Worm (Caenorhabditis elegans): ENCODE measurements around the gene aakg-1.
A peak's percentile ranks its signal among the peaks of the same experiment; 100 is the strongest.

The aakg-1 gene

DNA sequence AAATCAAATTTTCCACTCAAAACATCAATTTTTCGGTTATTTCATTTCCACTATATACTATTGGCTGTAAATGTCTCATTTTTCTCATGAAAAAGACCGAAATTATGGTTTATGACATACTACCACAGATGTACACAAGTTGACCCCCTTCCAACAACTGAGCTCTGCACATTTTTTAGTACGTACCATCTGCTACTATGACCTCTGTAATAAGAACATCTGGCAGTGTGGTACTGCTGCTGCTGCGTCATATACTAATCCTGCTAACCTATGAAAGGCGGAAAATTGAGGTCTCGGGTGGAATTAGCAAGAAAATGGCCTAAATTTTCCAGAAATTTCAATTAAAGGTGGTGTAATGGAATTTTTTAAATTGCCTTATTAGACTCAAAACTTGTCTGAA lies 36.2 kb upstream of the aakg-1 start:
- TF ChIP-seq ztf-11 (tag; optimal IDR thresholded peaks at IDR 0.05), result no peak
- TF ChIP-seq elt-1 (tag; optimal IDR thresholded peaks at IDR 0.05), result no peak
- no peak for TF ChIP-seq egl-27 (tag; optimal IDR thresholded peaks at IDR 0.05)
- TF ChIP-seq lin-39 (tag; optimal IDR thresholded peaks at IDR 0.05), result no peak
- no peak for TF ChIP-seq fkh-10 (GFP tag; optimal IDR thresholded peaks at IDR 0.05)
- TF ChIP-seq mdl-1 (tag; optimal IDR thresholded peaks at IDR 0.05), result no peak
- TF ChIP-seq elt-3 (tag; optimal IDR thresholded peaks at IDR 0.05), result no peak
- TF ChIP-seq unc-62 (GFP tag; optimal IDR thresholded peaks at IDR 0.05), result no peak
- no peak for TF ChIP-seq nfya-1 (tag; optimal IDR thresholded peaks at IDR 0.05; ENCODE audit: insufficient read depth)
- no peak for TF ChIP-seq tbx-2 (tag; optimal IDR thresholded peaks at IDR 0.05)
- TF ChIP-seq snpc-4 (tag; optimal IDR thresholded peaks at IDR 0.05), result no peak
- TF ChIP-seq aly-2 (tag; optimal IDR thresholded peaks at IDR 0.05), result no peak
- TF ChIP-seq ama-1 (optimal IDR thresholded peaks at IDR 0.05), result no peak
- no peak for TF ChIP-seq nhr-67 (tag; optimal IDR thresholded peaks at IDR 0.05)
- TF ChIP-seq fos-1 (tag; optimal IDR thresholded peaks at IDR 0.05), result no peak

DNA sequence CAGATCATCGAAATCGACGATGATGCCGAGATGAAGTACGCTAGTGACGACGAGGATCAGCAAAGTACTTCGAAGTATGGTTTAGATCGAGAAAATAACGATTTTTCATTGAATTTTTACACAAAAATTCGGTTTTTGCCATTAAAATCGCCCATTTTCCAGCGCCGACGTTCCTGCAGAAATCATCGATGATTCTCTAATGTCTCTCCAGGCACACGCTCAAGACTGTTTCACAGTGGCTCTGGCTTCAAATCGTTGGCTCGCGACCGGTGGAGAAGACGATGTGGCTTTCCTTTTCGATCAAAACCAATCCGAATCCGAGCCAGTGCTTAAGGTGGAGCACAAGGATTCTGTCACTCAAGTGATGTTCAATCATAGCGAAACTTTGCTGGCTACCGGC lies 34.2 kb upstream of the aakg-1 start:
- TF ChIP-seq hmg-11 (tag; optimal IDR thresholded peaks at IDR 0.05), result no peak
- TF ChIP-seq nhr-77 (tag; optimal IDR thresholded peaks at IDR 0.05), result no peak
- TF ChIP-seq ama-1 (optimal IDR thresholded peaks at IDR 0.05), result peak; percentile 69

DNA sequence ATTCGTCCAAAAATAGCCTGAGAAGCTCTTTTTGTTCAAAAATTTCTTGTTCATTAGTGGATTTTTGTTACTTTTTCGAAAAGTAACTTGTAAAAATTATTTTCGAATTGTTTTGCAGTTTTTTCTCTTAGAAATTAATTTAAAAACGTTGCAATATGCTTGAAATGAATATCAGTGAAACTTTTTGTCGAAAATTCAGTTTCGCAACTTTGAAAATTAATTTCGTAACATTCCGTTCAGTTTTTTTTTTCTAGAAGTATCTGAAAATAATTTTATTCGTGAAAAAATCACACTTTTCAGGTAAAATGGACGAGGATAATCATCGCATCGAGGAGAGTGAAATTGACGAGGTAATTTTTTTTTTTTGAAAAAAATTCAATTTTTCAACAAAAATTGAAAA lies 33.8 kb upstream of the aakg-1 start, which contains the start of gene Y111B2A.12:
Y111B2A.12 (plus strand) TSS at position 301 of the 400 bp plus-strand sequence.
- TF ChIP-seq tbx-2 (tag; optimal IDR thresholded peaks at IDR 0.05), result no peak
- TF ChIP-seq daf-12 (tag; optimal IDR thresholded peaks at IDR 0.05), result no peak

DNA sequence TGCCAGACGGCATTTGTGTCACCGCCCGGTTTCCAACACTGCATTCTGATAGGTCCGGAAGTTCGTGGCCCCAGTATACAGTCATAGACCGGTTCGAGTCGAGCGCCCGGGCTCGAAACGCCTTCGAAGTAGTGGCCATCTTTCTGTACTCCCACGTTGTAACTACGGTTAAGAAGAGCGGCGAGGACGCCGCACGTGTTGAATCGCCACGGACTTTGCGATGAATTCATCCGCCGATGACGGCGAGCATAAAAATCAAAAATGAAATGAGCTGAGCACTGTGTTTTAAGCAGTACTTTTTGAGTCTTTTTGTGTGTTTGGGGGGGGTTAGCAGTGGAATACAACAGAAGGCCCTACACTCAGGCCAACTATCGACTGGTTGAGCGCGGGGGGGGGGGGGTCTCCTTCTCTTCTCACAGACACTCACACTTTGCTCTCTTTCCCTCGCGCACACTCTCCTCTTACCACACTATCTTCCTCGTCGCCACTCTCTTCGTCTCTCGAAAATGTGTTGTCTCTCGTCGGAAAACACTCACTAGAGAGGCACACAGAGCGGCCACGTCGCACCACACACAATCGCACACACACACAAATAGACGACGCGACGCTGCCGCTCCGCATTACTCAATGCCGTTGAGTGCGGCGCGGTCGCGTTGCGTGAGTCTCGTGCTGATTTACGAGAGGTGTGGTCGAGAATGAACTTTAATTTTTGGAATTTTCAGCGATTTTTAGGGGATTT lies 33.2 kb upstream of the aakg-1 start, which contains the start of gene epc-1:
epc-1 (minus strand) TSS at position 367 of the 739 bp plus-strand sequence.
- TF ChIP-seq zag-1 (tag; optimal IDR thresholded peaks at IDR 0.05), result peak; percentile 1
- TF ChIP-seq elt-1 (tag; optimal IDR thresholded peaks at IDR 0.05), result peak; percentile 70
- peak; percentile 91 for TF ChIP-seq lin-39 (tag; optimal IDR thresholded peaks at IDR 0.05)
- TF ChIP-seq R02D3.7 (tag; optimal IDR thresholded peaks at IDR 0.05), result peak; percentile 68
- no peak for TF ChIP-seq unc-39 (tag; optimal IDR thresholded peaks at IDR 0.05)
- no peak for TF ChIP-seq nhr-12 (tag; optimal IDR thresholded peaks at IDR 0.05)
- peak; percentile 63 for TF ChIP-seq fkh-10 (GFP tag; optimal IDR thresholded peaks at IDR 0.05)
- peak; percentile 82 for TF ChIP-seq skn-1 (tag; optimal IDR thresholded peaks at IDR 0.05)
- TF ChIP-seq jun-1 (tag; optimal IDR thresholded peaks at IDR 0.05), result peak; percentile 95
- TF ChIP-seq ceh-9 (tag; optimal IDR thresholded peaks at IDR 0.05), result no peak
- peak; percentile 54 for TF ChIP-seq egl-5 (tag; optimal IDR thresholded peaks at IDR 0.05)
- peak; percentile 90 for TF ChIP-seq pha-4 (tag; optimal IDR thresholded peaks at IDR 0.05)
- TF ChIP-seq ztf-4 (tag; optimal IDR thresholded peaks at IDR 0.05), result peak; percentile 82
- TF ChIP-seq nhr-77 (tag; optimal IDR thresholded peaks at IDR 0.05), result no peak
- TF ChIP-seq nhr-237 (tag; optimal IDR thresholded peaks at IDR 0.05), result no peak
- no peak for TF ChIP-seq fkh-2 (tag; optimal IDR thresholded peaks at IDR 0.05)
- no peak for TF ChIP-seq eor-1 (tag; optimal IDR thresholded peaks at IDR 0.05)
- peak; percentile 36 for TF ChIP-seq unc-62 (GFP tag; optimal IDR thresholded peaks at IDR 0.05)
- TF ChIP-seq ztf-11 (tag; optimal IDR thresholded peaks at IDR 0.05), result no peak
- peak; percentile 21 for TF ChIP-seq nhr-11 (tag; optimal IDR thresholded peaks at IDR 0.05)
- TF ChIP-seq ceh-82 (tag; optimal IDR thresholded peaks at IDR 0.05), result peak; percentile 83
- TF ChIP-seq lsy-12 (tag; optimal IDR thresholded peaks at IDR 0.05), result peak; percentile 93
- TF ChIP-seq ama-1 (optimal IDR thresholded peaks at IDR 0.05), result peak; percentile 93
- TF ChIP-seq aly-2 (tag; optimal IDR thresholded peaks at IDR 0.05), result no peak
- peak; percentile 88 for TF ChIP-seq lin-15B (tag; optimal IDR thresholded peaks at IDR 0.05)
- TF ChIP-seq tbx-2 (tag; optimal IDR thresholded peaks at IDR 0.05), result peak; percentile 76
- TF ChIP-seq snpc-4 (tag; optimal IDR thresholded peaks at IDR 0.05), result peak; percentile 46
- peak; percentile 80 for TF ChIP-seq mdl-1 (tag; optimal IDR thresholded peaks at IDR 0.05)
- TF ChIP-seq elt-2 (tag; optimal IDR thresholded peaks at IDR 0.05), result peak; percentile 83
- no peak for TF ChIP-seq daf-12 (tag; optimal IDR thresholded peaks at IDR 0.05)
- TF ChIP-seq nhr-23 (tag; optimal IDR thresholded peaks at IDR 0.05), result peak; percentile 94
- TF ChIP-seq hmg-11 (tag; optimal IDR thresholded peaks at IDR 0.05), result peak; percentile 96
- no peak for TF ChIP-seq nhr-67 (tag; optimal IDR thresholded peaks at IDR 0.05)
- TF ChIP-seq egl-27 (tag; optimal IDR thresholded peaks at IDR 0.05), result no peak
- TF ChIP-seq ceh-16 (tag; optimal IDR thresholded peaks at IDR 0.05), result no peak
- TF ChIP-seq nhr-43 (tag; optimal IDR thresholded peaks at IDR 0.05; ENCODE audit: poor library complexity, severe bottlenecking), result peak; percentile 78
- TF ChIP-seq nfya-1 (tag; optimal IDR thresholded peaks at IDR 0.05; ENCODE audit: insufficient read depth), result peak; percentile 95
- peak; percentile 77 for TF ChIP-seq pqm-1 (tag; optimal IDR thresholded peaks at IDR 0.05)
- TF ChIP-seq ZK546.5 (tag; optimal IDR thresholded peaks at IDR 0.05), result no peak
- TF ChIP-seq mml-1 (tag; optimal IDR thresholded peaks at IDR 0.05), result no peak
- peak; percentile 90 for TF ChIP-seq ceh-28 (tag; optimal IDR thresholded peaks at IDR 0.05)
- TF ChIP-seq sea-2 (GFP tag; optimal IDR thresholded peaks at IDR 0.05), result peak; percentile 97
- no peak for TF ChIP-seq fos-1 (tag; optimal IDR thresholded peaks at IDR 0.05)
